Fruit fly (Drosophila melanogaster) whole organism, adult: ENCODE results near the gene CG32161.

Source experiments
- CG11617 ChIP-seq: fragments of 200-800 bp; sonication (Bioruptor generic); optimal IDR thresholded peaks from 2 replicates; lab custom pipeline; 2017; ENCODE audit warnings: mild to moderate bottlenecking, missing biosample characterization, missing genetic modification reagents, missing genetic modification characterization
- CG12768 ChIP-seq: fragments of 200-800 bp; sonication (Bioruptor generic); optimal IDR thresholded peaks from 2 replicates; lab custom pipeline; 2017; ENCODE audit warnings: missing biosample characterization, missing genetic modification characterization, mild to moderate bottlenecking, moderate library complexity, missing genetic modification reagents
- CG14711 ChIP-seq: fragments of 200-800 bp; sonication (Bioruptor generic); optimal IDR thresholded peaks from 2 replicates; lab custom pipeline; 2018; ENCODE audit warnings: missing biosample characterization, mild to moderate bottlenecking, missing genetic modification characterization, moderate library complexity
- CG1620 ChIP-seq: fragments of 200-800 bp; sonication (Bioruptor generic); optimal IDR thresholded peaks from 2 replicates; lab custom pipeline; 2016; ENCODE audit warnings: missing biosample characterization, missing genetic modification characterization
- CG33017 ChIP-seq: fragments of 200-800 bp; sonication (Bioruptor generic); optimal IDR thresholded peaks from 2 replicates; lab custom pipeline; 2018; ENCODE audit warnings: missing biosample characterization, mild to moderate bottlenecking, missing genetic modification characterization, moderate library complexity
- CG5204 ChIP-seq: fragments of 200-800 bp; sonication (Bioruptor generic); optimal IDR thresholded peaks from 2 replicates; lab custom pipeline; 2016; ENCODE audit warnings: missing biosample characterization, missing genetic modification characterization
- CG7045 ChIP-seq: fragments of 200-800 bp; sonication (Bioruptor generic); optimal IDR thresholded peaks from 2 replicates; lab custom pipeline; 2017; ENCODE audit warnings: missing biosample characterization, mild to moderate bottlenecking, missing genetic modification characterization
- CG7101 ChIP-seq: fragments of 200-800 bp; sonication (Bioruptor generic); optimal IDR thresholded peaks from 2 replicates; lab custom pipeline; 2018; ENCODE audit warnings: missing biosample characterization, mild to moderate bottlenecking, missing genetic modification characterization, moderate library complexity
- Clk ChIP-seq: fragments of 200-800 bp; sonication (Bioruptor generic); optimal IDR thresholded peaks from 2 replicates; lab custom pipeline; 2017; ENCODE audit warnings: missing biosample characterization, missing genetic modification characterization
- Crg-1 ChIP-seq: fragments of 200-800 bp; sonication (Bioruptor generic); optimal IDR thresholded peaks from 2 replicates; lab custom pipeline; 2016; ENCODE audit warnings: missing biosample characterization, missing genetic modification characterization
- Hr96 ChIP-seq: fragments of 200-800 bp; sonication (Bioruptor generic); optimal IDR thresholded peaks from 2 replicates; lab custom pipeline; 2016; ENCODE audit warnings: missing biosample characterization, missing genetic modification characterization
- Mnt ChIP-seq: fragments of 200-800 bp; sonication (Bioruptor generic); optimal IDR thresholded peaks from 2 replicates; lab custom pipeline; 2016; ENCODE audit warnings: missing biosample characterization, mild to moderate bottlenecking, missing genetic modification characterization
- bab1 ChIP-seq: fragments of 200-800 bp; sonication (Bioruptor generic); optimal IDR thresholded peaks from 3 replicates; lab custom pipeline; 2019; ENCODE audit warnings: missing biosample characterization, mild to moderate bottlenecking, missing genetic modification characterization, moderate library complexity
- cic ChIP-seq: fragments of 200-800 bp; sonication (Bioruptor generic); optimal IDR thresholded peaks from 2 replicates; lab custom pipeline; 2017; ENCODE audit warnings: missing biosample characterization, mild to moderate bottlenecking, missing genetic modification characterization, moderate library complexity
- cnc ChIP-seq, 2 experiments: fragments of >200 bp; optimal IDR thresholded peaks; 2 replicates each; lab custom pipeline; 2017
- kay ChIP-seq: fragments of 200-800 bp; sonication (Bioruptor generic); peaks from one replicate; lab custom pipeline; 2016; ENCODE audit warnings: missing biosample characterization, missing genetic modification characterization, borderline replicate concordance
- ovo ChIP-seq: fragments of 200-800 bp; sonication (Bioruptor generic); optimal IDR thresholded peaks from 2 replicates; lab custom pipeline; 2016; ENCODE audit warnings: missing biosample characterization, missing genetic modification characterization
- pad ChIP-seq: fragments of 200-800 bp; sonication (Bioruptor generic); optimal IDR thresholded peaks from 3 replicates; lab custom pipeline; 2017; ENCODE audit warnings: missing biosample characterization, missing genetic modification characterization, mild to moderate bottlenecking, moderate library complexity, missing genetic modification reagents
- tj ChIP-seq: fragments of 200-800 bp; sonication (Bioruptor generic); optimal IDR thresholded peaks from 3 replicates; lab custom pipeline; 2017; ENCODE audit warnings: missing biosample characterization, mild to moderate bottlenecking, missing genetic modification characterization, moderate library complexity
- toe ChIP-seq: fragments of 200-800 bp; sonication (Bioruptor generic); optimal IDR thresholded peaks from 2 replicates; lab custom pipeline; 2016; ENCODE audit warnings: missing biosample characterization, missing genetic modification characterization

CG32161 gene

DNA sequence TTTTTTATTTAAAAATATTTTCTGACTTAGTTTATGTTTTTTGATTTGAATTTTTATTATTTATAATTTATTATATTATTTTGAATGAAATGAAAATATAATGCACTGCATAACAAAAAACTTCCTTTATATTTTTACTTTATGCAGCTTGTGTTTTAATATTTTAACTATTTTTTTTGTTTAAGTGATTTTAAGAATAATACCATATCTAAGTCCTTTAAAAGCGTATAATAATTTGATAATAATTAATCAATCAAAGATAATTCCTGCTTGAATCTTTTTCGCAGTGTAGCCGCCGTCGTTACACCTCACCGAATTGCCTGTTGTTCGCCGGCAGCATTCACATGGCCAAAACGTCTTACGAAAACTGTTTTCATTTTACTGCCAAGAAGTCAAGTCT lies 20.8 kb upstream of the CG32161 start:
- TF ChIP-seq Crg-1 (GFP tag; lab: Kevin White, UChicago) (no peak), bab1 (GFP tag; lab: Kevin White, UChicago) (no peak), pad (GFP tag; lab: Kevin White, UChicago) (no peak), CG12768 (GFP tag; lab: Kevin White, UChicago) (no peak), tj (no peak), CG7101 (no peak), cnc (optimal IDR thresholded peaks at IDR 0.05; lab: Kevin White, UChicago) (no peak), ovo (GFP tag; lab: Kevin White, UChicago) (no peak), cic (GFP tag; lab: Kevin White, UChicago) (no peak), CG7045 (GFP tag; lab: Kevin White, UChicago) (no peak), Hr96 (GFP tag; lab: Kevin White, UChicago) (no peak), kay (GFP tag; lab: Kevin White, UChicago) (no peak), CG11617 (GFP tag; lab: Kevin White, UChicago) (no peak), Mnt (GFP tag; lab: Kevin White, UChicago) (no peak), CG1620 (GFP tag; lab: Kevin White, UChicago) (no peak), CG33017 (no peak), CG14711 (tag; lab: Kevin White, UChicago) (no peak)

DNA sequence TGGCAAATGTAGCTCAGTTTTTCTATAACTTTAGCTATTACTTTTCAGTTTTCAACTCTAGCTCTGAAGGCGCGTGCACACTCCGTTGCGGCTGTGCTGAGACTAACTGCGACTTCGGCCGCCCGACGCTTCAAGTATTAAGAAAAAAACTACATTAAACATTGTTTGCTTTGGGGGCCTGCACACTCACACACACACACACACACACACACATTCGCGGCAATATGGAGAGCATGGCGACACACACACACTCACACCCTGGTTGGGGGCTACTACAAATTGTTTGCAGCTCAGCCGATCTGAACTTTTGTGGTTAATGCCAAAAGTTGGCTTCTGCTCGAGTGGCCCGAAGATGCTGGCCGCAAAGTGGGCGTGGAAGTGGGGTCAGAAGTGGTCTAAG lies 17.1 kb upstream of the CG32161 start, which contains the start of gene CG13024:
Gene CG13024 (minus strand): TSS at position 108 of the 400 bp plus-strand sequence.
- TF ChIP-seq bab1 (GFP tag; lab: Kevin White, UChicago) (no peak), CG12768 (GFP tag; lab: Kevin White, UChicago) (no peak), toe (GFP tag; lab: Kevin White, UChicago) (no peak), pad (GFP tag; lab: Kevin White, UChicago) (no peak), CG7101 (no peak), kay (GFP tag; lab: Kevin White, UChicago) (no peak), CG14711 (tag; lab: Kevin White, UChicago) (no peak), CG7045 (GFP tag; lab: Kevin White, UChicago) (no peak), cic (GFP tag; lab: Kevin White, UChicago) (no peak), CG1620 (GFP tag; lab: Kevin White, UChicago) (no peak), Clk (no peak), tj (no peak), CG5204 (no peak), CG33017 (no peak), Crg-1 (GFP tag; lab: Kevin White, UChicago) (no peak), Mnt (GFP tag; lab: Kevin White, UChicago) (no peak)

DNA sequence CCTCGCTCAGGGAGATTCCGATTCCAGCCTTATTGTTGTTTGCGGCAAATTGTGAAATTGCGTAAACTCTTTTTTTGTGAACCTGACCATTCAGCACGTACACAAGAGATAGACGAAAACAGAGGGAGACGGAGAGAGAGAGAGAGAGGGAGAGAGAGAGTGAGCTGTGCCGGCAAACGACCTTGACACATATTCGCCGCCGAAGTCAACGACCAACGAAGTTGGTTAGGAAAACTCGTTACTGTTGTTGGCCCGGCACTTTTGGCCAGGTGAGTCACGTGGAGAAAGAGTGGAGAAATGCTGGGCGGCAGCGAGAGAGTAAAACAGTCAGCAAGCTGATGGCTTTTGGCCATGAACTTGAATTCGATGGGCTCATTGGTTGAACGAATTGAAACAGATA lies 16.0 kb upstream of the CG32161 start:
- no peak for TF ChIP-seq tj
- TF ChIP-seq CG5204 = no peak
- no peak for TF ChIP-seq CG12768 (GFP tag; lab: Kevin White, UChicago)
- no peak for TF ChIP-seq cnc (optimal IDR thresholded peaks at IDR 0.05; lab: Kevin White, UChicago)
- TF ChIP-seq Mnt (GFP tag; lab: Kevin White, UChicago) = no peak

DNA sequence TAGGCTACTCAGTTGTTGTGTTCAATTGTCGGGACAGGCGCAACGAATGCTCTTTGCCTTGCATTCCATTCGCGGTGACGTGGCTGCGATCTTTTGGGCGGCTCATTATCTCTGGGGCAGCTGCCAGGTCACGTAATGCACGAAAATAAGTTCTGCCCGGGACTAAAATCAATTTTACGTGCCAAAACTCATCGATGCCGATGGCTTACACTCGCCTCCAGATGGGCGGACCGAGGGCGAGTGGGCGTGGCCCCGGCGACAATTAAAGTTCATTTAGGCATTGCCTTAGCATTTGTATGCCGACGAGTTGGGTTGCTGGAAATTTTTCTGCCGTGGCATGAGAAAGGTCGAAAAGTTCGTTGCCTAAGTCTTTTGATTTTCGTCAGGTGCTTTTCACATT lies 9.3 kb upstream of the CG32161 start:
- TF ChIP-seq toe (GFP tag; lab: Kevin White, UChicago) (no peak), Clk (no peak), cic (GFP tag; lab: Kevin White, UChicago) (no peak), ovo (GFP tag; lab: Kevin White, UChicago) (no peak), bab1 (GFP tag; lab: Kevin White, UChicago) (no peak), CG11617 (GFP tag; lab: Kevin White, UChicago) (no peak), pad (GFP tag; lab: Kevin White, UChicago) (no peak), Mnt (GFP tag; lab: Kevin White, UChicago) (no peak), cnc (optimal IDR thresholded peaks at IDR 0.05; lab: Kevin White, UChicago) (no peak), CG7101 (no peak), CG33017 (no peak)

DNA sequence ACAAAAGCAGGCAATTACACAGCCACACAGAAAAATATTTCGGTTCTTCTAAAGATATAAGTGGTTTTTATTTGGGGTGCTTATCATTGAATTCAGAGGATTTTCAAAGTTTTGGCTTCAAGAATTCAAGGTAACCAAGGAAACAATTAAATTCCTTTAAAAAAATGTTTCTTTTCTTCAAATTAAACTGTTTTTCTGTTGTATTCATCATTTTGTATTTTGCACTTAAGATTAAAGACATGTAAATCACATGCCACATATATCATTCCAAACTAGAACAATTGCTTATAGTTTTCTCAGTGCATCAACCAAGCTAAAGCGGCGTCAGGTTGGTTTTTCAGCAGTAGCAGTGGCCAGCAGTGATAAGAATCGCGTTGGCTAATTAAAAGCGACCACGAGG lies 5.5 kb upstream of the CG32161 start:
- TF ChIP-seq tj = no peak
- TF ChIP-seq cic (GFP tag; lab: Kevin White, UChicago) = no peak
- TF ChIP-seq CG5204 = no peak
- no peak for TF ChIP-seq CG7101

DNA sequence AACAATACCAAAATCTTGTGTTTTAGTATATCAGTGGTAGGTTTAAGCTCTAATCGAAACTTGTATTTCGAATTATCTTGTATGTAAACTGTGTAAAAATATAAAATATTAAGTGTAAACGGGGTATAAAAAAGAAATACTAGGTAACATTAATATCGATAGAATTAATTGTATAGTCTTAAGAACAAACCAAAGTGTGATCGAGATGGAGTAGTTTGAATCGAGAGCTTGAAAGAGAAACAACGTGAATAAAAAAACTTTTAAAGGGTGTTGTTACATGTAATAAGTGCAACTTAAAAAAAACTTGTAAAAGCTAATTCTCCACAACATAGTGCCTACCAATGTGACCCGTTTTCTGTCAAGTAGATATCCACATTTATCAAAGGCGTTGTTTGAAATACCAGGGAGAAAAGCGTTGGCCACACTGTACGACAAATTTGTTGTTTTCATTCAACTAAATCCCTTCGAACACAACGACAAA lies 3.9 kb upstream of the CG32161 start, which contains the start of gene TSG101:
Gene TSG101 (plus strand): TSS at position 208 of the 481 bp plus-strand sequence.
- TF ChIP-seq Mnt (GFP tag; lab: Kevin White, UChicago) (no peak), CG33017 (peak; percentile 8)

DNA sequence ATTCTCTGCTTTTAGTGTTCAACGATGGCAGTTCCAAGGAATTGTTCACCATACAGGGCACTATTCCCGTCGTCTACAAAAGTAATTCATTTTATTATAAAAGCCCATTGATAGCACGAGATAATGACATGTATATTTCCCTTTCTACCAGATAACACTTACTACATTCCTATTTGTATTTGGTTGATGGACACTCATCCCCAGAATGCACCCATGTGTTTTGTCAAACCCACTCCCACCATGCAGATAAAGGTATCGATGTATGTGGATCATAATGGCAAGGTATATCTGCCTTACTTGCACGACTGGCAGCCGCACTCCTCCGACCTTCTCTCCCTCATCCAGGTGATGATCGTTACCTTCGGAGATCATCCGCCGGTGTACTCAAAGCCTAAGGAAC lies 3.1 kb upstream of the CG32161 start:
- TF ChIP-seq cic (GFP tag; lab: Kevin White, UChicago) (peak; percentile 95), CG1620 (GFP tag; lab: Kevin White, UChicago) (no peak), CG12768 (GFP tag; lab: Kevin White, UChicago) (no peak), Mnt (GFP tag; lab: Kevin White, UChicago) (peak; percentile 25), CG11617 (GFP tag; lab: Kevin White, UChicago) (no peak), CG7101 (no peak)
